Worm (Caenorhabditis elegans): ENCODE measurements around the gene F13A7.11.

DNA sequence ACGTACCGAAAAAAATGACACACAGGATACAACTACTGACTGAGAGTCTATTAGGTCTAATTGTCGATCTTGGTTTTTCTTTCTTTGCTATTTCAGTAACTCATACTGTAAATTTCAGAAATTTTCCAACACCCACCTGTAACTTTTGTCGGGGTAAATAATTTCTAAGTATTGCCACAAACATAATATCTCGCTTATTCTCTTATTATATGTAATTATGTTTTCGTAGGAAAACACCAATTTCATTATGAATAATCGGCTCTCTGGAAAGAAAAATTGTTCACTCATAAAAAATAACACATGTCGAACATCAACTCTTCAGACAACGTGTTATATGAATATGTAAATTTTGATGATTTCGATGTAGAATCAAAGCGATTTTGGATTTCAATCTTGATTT lies 25.6 kb upstream of the F13A7.11 start, which contains the start of gene srw-48:
- TF ChIP-seq him-1 (tag; optimal IDR thresholded peaks at IDR 0.05) = no peak
- no peak for TF ChIP-seq dao-5 (tag; optimal IDR thresholded peaks at IDR 0.05)
- TF ChIP-seq W03F9.2 (tag; optimal IDR thresholded peaks at IDR 0.05) = no peak
